Fruit fly (Drosophila melanogaster) whole organism, wandering third instar larva: ENCODE data around the gene CG33500.

ENCODE experiments used
- Abd-B ChIP-seq: fragments of >200 bp; optimal IDR thresholded peaks from 2 replicates; lab custom pipeline; 2017; ENCODE audit warnings: missing biosample characterization, missing genetic modification characterization
- CG32264 ChIP-seq: fragments of 200-800 bp; sonication (Bioruptor generic); optimal IDR thresholded peaks from 2 replicates; lab custom pipeline; 2016; ENCODE audit warnings: missing biosample characterization, missing genetic modification characterization
- CG9705 ChIP-seq: fragments of 200-800 bp; sonication (Bioruptor generic); optimal IDR thresholded peaks from 2 replicates; lab custom pipeline; 2018; ENCODE audit warnings: missing biosample characterization, mild to moderate bottlenecking, missing genetic modification characterization
- CrebA ChIP-seq: fragments of 200-800 bp; sonication (Bioruptor generic); optimal IDR thresholded peaks from 2 replicates; lab custom pipeline; 2016; ENCODE audit warnings: missing biosample characterization, mild to moderate bottlenecking, missing genetic modification characterization, borderline replicate concordance
- Dfd ChIP-seq: fragments of >200 bp; optimal IDR thresholded peaks from 2 replicates; lab custom pipeline; 2017; ENCODE audit warnings: missing biosample characterization, missing genetic modification characterization
- Dif ChIP-seq: fragments of 200-275, 200-300 bp; sonication (Bioruptor generic); optimal IDR thresholded peaks from 2 replicates; lab custom pipeline; 2018; ENCODE audit warnings: missing biosample characterization, missing genetic modification characterization; ENCODE audit not compliant: partially characterized antibody
- GATAd ChIP-seq: sonication (Bioruptor generic); optimal IDR thresholded peaks from 2 replicates; lab custom pipeline; 2016; ENCODE audit warnings: missing biosample characterization, missing genetic modification characterization
- HLH106 ChIP-seq: fragments of 200-800 bp; optimal IDR thresholded peaks from 3 replicates; lab custom pipeline; 2019; ENCODE audit warnings: missing biosample characterization, mild to moderate bottlenecking, missing genetic modification characterization, moderate library complexity
- Hnf4 ChIP-seq: fragments of 200-800 bp; sonication (Bioruptor generic); optimal IDR thresholded peaks from 2 replicates; lab custom pipeline; 2016; ENCODE audit warnings: missing biosample characterization, mild to moderate bottlenecking, missing genetic modification characterization
- Hr78 ChIP-seq: fragments of >200 bp; optimal IDR thresholded peaks from 2 replicates; lab custom pipeline; 2017; ENCODE audit warnings: missing biosample characterization, missing genetic modification characterization
- Hr83 ChIP-seq: fragments of 200-300 bp; sonication (Bioruptor generic); optimal IDR thresholded peaks from 2 replicates; lab custom pipeline; 2016; ENCODE audit warnings: missing biosample characterization, mild to moderate bottlenecking, missing genetic modification characterization, moderate library complexity; ENCODE audit not compliant: poor library complexity, severe bottlenecking
- Jra ChIP-seq: sonication (Bioruptor generic); optimal IDR thresholded peaks from 2 replicates; lab custom pipeline; 2016; ENCODE audit warnings: missing biosample characterization, missing genetic modification characterization
- Mio ChIP-seq: sonication (Bioruptor generic); optimal IDR thresholded peaks from 2 replicates; lab custom pipeline; 2016; ENCODE audit warnings: missing biosample characterization, missing genetic modification characterization
- Myc ChIP-seq: fragments of >200 bp; optimal IDR thresholded peaks from 2 replicates; lab custom pipeline; 2017
- N ChIP-seq: fragments of >200 bp; optimal IDR thresholded peaks from 2 replicates; lab custom pipeline; 2018; ENCODE audit warnings: missing biosample characterization, missing external identifiers, missing genetic modification characterization
- OdsH ChIP-seq: fragments of 200-800 bp; sonication (Bioruptor generic); optimal IDR thresholded peaks from 2 replicates; lab custom pipeline; 2016; ENCODE audit warnings: missing biosample characterization, mild to moderate bottlenecking, missing genetic modification characterization
- Rel ChIP-seq, 2 experiments: fragments of 200-800 bp; sonication (Bioruptor generic) in 1 of 2; optimal IDR thresholded peaks; 2 replicates in 1 of 2; 3 replicates in 1 of 2; lab custom pipeline; 2016 to 2019; ENCODE audit warnings: mild to moderate bottlenecking in 2 of 2, missing biosample characterization in 2 of 2, missing genetic modification characterization in 2 of 2, moderate library complexity in 1 of 2
- Sp1 ChIP-seq: fragments of 200-800 bp; sonication (Bioruptor generic); optimal IDR thresholded peaks from 3 replicates; lab custom pipeline; 2019; ENCODE audit warnings: missing biosample characterization, mild to moderate bottlenecking, missing genetic modification characterization, moderate library complexity
- Vsx2 ChIP-seq: fragments of 200-300, 225-300 bp; sonication (Bioruptor generic); optimal IDR thresholded peaks from 2 replicates; lab custom pipeline; 2018; ENCODE audit warnings: missing biosample characterization, missing genetic modification characterization; ENCODE audit not compliant: partially characterized antibody
- br ChIP-seq: fragments of 200-800 bp; sonication (Bioruptor generic); optimal IDR thresholded peaks from 2 replicates; lab custom pipeline; 2016; ENCODE audit warnings: missing biosample characterization, missing genetic modification characterization
- brk ChIP-seq: fragments of 200-800 bp; sonication (Bioruptor generic); optimal IDR thresholded peaks from 2 replicates; lab custom pipeline; 2016; ENCODE audit warnings: missing biosample characterization, mild to moderate bottlenecking, missing genetic modification characterization
- dl ChIP-seq, 2 experiments: fragments of 175-275, 200-275 bp in 1 of 2; fragments of 200-275 bp in 1 of 2; sonication (Bioruptor generic); optimal IDR thresholded peaks; lab custom pipeline; 2018; ENCODE audit warnings: mild to moderate bottlenecking in 2 of 2, missing biosample characterization in 2 of 2, missing genetic modification characterization in 2 of 2, moderate library complexity in 2 of 2; ENCODE audit not compliant: partially characterized antibody in 2 of 2, insufficient read depth in 1 of 2
- dmrt93B ChIP-seq: fragments of 200-800 bp; sonication (Bioruptor generic); optimal IDR thresholded peaks from 2 replicates; lab custom pipeline; 2018; ENCODE audit warnings: missing biosample characterization, mild to moderate bottlenecking, missing genetic modification characterization
- dsf ChIP-seq: sonication (Bioruptor generic); optimal IDR thresholded peaks from 2 replicates; lab custom pipeline; 2016; ENCODE audit warnings: missing biosample characterization, missing genetic modification characterization, borderline replicate concordance
- ey ChIP-seq: fragments of 200-800 bp; sonication (Bioruptor generic); optimal IDR thresholded peaks from 2 replicates; lab custom pipeline; 2016; ENCODE audit warnings: missing biosample characterization, missing genetic modification characterization
- foxo ChIP-seq, 2 experiments: fragments of 200-800 bp; sonication (Bioruptor generic); optimal IDR thresholded peaks; 2 replicates in 1 of 2; 3 replicates in 1 of 2; lab custom pipeline; 2016 to 2017; ENCODE audit warnings: missing biosample characterization in 2 of 2, missing genetic modification characterization in 2 of 2
- fru ChIP-seq: fragments of 200-800 bp; sonication (Bioruptor generic); optimal IDR thresholded peaks from 3 replicates; lab custom pipeline; 2016; ENCODE audit warnings: missing biosample characterization, mild to moderate bottlenecking, missing genetic modification characterization
- h ChIP-seq: fragments of 200-800 bp; sonication (Bioruptor generic); optimal IDR thresholded peaks from 3 replicates; lab custom pipeline; 2016; ENCODE audit warnings: missing biosample characterization, mild to moderate bottlenecking, missing genetic modification characterization
- jim ChIP-seq: fragments of 175-275, 200-325 bp; sonication (Bioruptor generic); optimal IDR thresholded peaks from 2 replicates; lab custom pipeline; 2016; ENCODE audit warnings: missing biosample characterization, mild to moderate bottlenecking, missing genetic modification characterization
- lola ChIP-seq: fragments of >200 bp; optimal IDR thresholded peaks from 2 replicates; lab custom pipeline; 2017; ENCODE audit warnings: missing biosample characterization, missing genetic modification characterization
- pan ChIP-seq: fragments of >200 bp; optimal IDR thresholded peaks from 2 replicates; lab custom pipeline; 2017
- psq ChIP-seq: fragments of 200-800 bp; sonication (Bioruptor generic); optimal IDR thresholded peaks from 3 replicates; lab custom pipeline; 2017; ENCODE audit warnings: missing biosample characterization, mild to moderate bottlenecking, missing genetic modification characterization, moderate library complexity
- rgr ChIP-seq: fragments of 200-800 bp; sonication (Bioruptor generic); optimal IDR thresholded peaks from 3 replicates; lab custom pipeline; 2016; ENCODE audit warnings: missing biosample characterization, mild to moderate bottlenecking, missing genetic modification characterization
- sage ChIP-seq: fragments of 200-800 bp; sonication (Bioruptor generic); optimal IDR thresholded peaks from 2 replicates; lab custom pipeline; 2016; ENCODE audit warnings: missing biosample characterization, mild to moderate bottlenecking, missing genetic modification characterization
- sv ChIP-seq: fragments of 200-800 bp; sonication (Bioruptor generic); optimal IDR thresholded peaks from 3 replicates; lab custom pipeline; 2016; ENCODE audit warnings: missing biosample characterization, missing genetic modification characterization
- usp ChIP-seq: fragments of >200 bp; optimal IDR thresholded peaks from 2 replicates; lab custom pipeline; 2017; ENCODE audit warnings: missing biosample characterization, missing genetic modification characterization
- woc ChIP-seq: sonication (Bioruptor generic); optimal IDR thresholded peaks from 2 replicates; lab custom pipeline; 2016; ENCODE audit warnings: missing biosample characterization, mild to moderate bottlenecking, missing genetic modification characterization

Gene CG33500

dm6 chr3L:11529707-11530106 lies 21.3 kb downstream of the CG33500 start:
- TF ChIP-seq CG32264 (GFP tag; lab: Kevin White, UChicago) (no peak), Rel (GFP tag; optimal IDR thresholded peaks at IDR 0.05; lab: Kevin White, UChicago) (no peak), Rel (tag; optimal IDR thresholded peaks at IDR 0.05; lab: Kevin White, UChicago) (peak; percentile 92)

dm6 chr3L:11530370-11530769 lies 21.9 kb downstream of the CG33500 start:
- TF ChIP-seq Rel (GFP tag; optimal IDR thresholded peaks at IDR 0.05; lab: Kevin White, UChicago) (no peak), Rel (tag; optimal IDR thresholded peaks at IDR 0.05; lab: Kevin White, UChicago) (peak; percentile 92), pan (no peak), foxo (GFP tag; optimal IDR thresholded peaks at IDR 0.05; lab: Kevin White, UChicago) (no peak), psq (GFP tag; lab: Kevin White, UChicago) (no peak)

dm6 chr3L:11531300-11531699 lies 22.9 kb downstream of the CG33500 start:
- TF ChIP-seq h (GFP tag; lab: Kevin White, UChicago): peak; percentile 18
- TF ChIP-seq dmrt93B (GFP tag; lab: Kevin White, UChicago): no peak
- TF ChIP-seq Rel (GFP tag; optimal IDR thresholded peaks at IDR 0.05; lab: Kevin White, UChicago): no peak
- peak; percentile 65 for TF ChIP-seq Rel (tag; optimal IDR thresholded peaks at IDR 0.05; lab: Kevin White, UChicago)
- peak; percentile 62 for TF ChIP-seq fru (GFP tag; lab: Kevin White, UChicago)
- TF ChIP-seq, all 38 proteins: peak for 3

- TF ChIP-seq HLH106 (no peak), Rel (GFP tag; optimal IDR thresholded peaks at IDR 0.05; lab: Kevin White, UChicago) (no peak), Rel (tag; optimal IDR thresholded peaks at IDR 0.05; lab: Kevin White, UChicago) (no peak)
Observed at dm6 chr3L:11531994-11532732, 23.7 kb downstream of the CG33500 start.

- no peak for TF ChIP-seq CG9705 (GFP tag; lab: Kevin White, UChicago)
- TF ChIP-seq dmrt93B (GFP tag; lab: Kevin White, UChicago): peak; percentile 11
- no peak for TF ChIP-seq CG32264 (GFP tag; lab: Kevin White, UChicago)
- TF ChIP-seq Dfd: no peak
- TF ChIP-seq N (GFP tag; lab: Kevin White, UChicago): no peak
- TF ChIP-seq Hnf4 (GFP tag; lab: Kevin White, UChicago): peak; percentile 3
- no peak for TF ChIP-seq h (GFP tag; lab: Kevin White, UChicago)
- TF ChIP-seq OdsH (GFP tag; lab: Kevin White, UChicago): peak; percentile 55
- TF ChIP-seq br (GFP tag; lab: Kevin White, UChicago): peak; percentile 55
- TF ChIP-seq jim (GFP tag; lab: Kevin White, UChicago): no peak
- no peak for TF ChIP-seq dl (GFP tag; optimal IDR thresholded peaks at IDR 0.05; lab: Kevin White, UChicago; ENCODE audit: insufficient read depth in 1 of 2, partially characterized antibody in 2 of 2)
- no peak for TF ChIP-seq GATAd (GFP tag; lab: Kevin White, UChicago)
- TF ChIP-seq Mio (GFP tag; lab: Kevin White, UChicago): no peak
- peak; percentile 54 for TF ChIP-seq Sp1
- no peak for TF ChIP-seq Hr78 (GFP tag; lab: Kevin White, UChicago)
- no peak for TF ChIP-seq Vsx2 (GFP tag; lab: Kevin White, UChicago)
- TF ChIP-seq woc: no peak
- TF ChIP-seq HLH106: peak; percentile 62
- TF ChIP-seq ey (GFP tag; lab: Kevin White, UChicago): peak; percentile 49
- TF ChIP-seq Abd-B: no peak
- peak; percentile 71 for TF ChIP-seq fru (GFP tag; lab: Kevin White, UChicago)
- no peak for TF ChIP-seq usp
- TF ChIP-seq sage: no peak
- TF ChIP-seq rgr (GFP tag; lab: Kevin White, UChicago): peak; percentile 19
- TF ChIP-seq Dif: no peak
- no peak for TF ChIP-seq CrebA (GFP tag; lab: Kevin White, UChicago)
- TF ChIP-seq Hr83 (GFP tag; lab: Kevin White, UChicago): no peak
- no peak for TF ChIP-seq Jra (GFP tag; lab: Kevin White, UChicago)
- no peak for TF ChIP-seq Myc (lab: Kevin White, UChicago)
- TF ChIP-seq dsf (GFP tag; lab: Kevin White, UChicago): no peak
- peak; percentile 50 for TF ChIP-seq sv (GFP tag; lab: Kevin White, UChicago)
- no peak for TF ChIP-seq lola (GFP tag; lab: Kevin White, UChicago)
- TF ChIP-seq Rel (GFP tag; optimal IDR thresholded peaks at IDR 0.05; lab: Kevin White, UChicago): no peak
- TF ChIP-seq Rel (tag; optimal IDR thresholded peaks at IDR 0.05; lab: Kevin White, UChicago): no peak
- TF ChIP-seq psq (GFP tag; lab: Kevin White, UChicago): peak; percentile 66
- TF ChIP-seq pan: no peak
- peak in 1 of 2 experiments; percentile 47 for TF ChIP-seq foxo (GFP tag; optimal IDR thresholded peaks at IDR 0.05; lab: Kevin White, UChicago)
- TF ChIP-seq brk (GFP tag; lab: Kevin White, UChicago): no peak
Observed at dm6 chr3L:11533704-11534319, 25.4 kb downstream of the CG33500 start.
